Worm (Caenorhabditis elegans) whole organism, mixed stage, embryonic: ENCODE data around the gene fdgt-1.

Source experiments
- M03D4.4 ChIP-seq: sonication (generic microtip); optimal IDR thresholded peaks from 2 replicates; lab custom pipeline; 2017; ENCODE audit warnings: mild to moderate bottlenecking, missing genetic modification characterization, missing compliant biosample characterization
- bed-3 ChIP-seq: fragments of 200-800 bp; sonication (Bioruptor generic); optimal IDR thresholded peaks from 3 replicates; lab custom pipeline; 2018; ENCODE audit warnings: mild to moderate bottlenecking, missing genetic modification characterization, moderate library complexity, missing compliant biosample characterization
- blmp-1 ChIP-seq: fragments of 150-350 bp; optimal IDR thresholded peaks from 2 replicates; lab custom pipeline; 2014; ENCODE audit warnings: missing biosample characterization, missing genetic modification characterization
- ceh-39 ChIP-seq: fragments of 150-350 bp; optimal IDR thresholded peaks from 2 replicates; lab custom pipeline; 2014; ENCODE audit warnings: missing biosample characterization, missing genetic modification characterization
- ceh-43 ChIP-seq: fragments of 200-800 bp; sonication (Bioruptor generic); optimal IDR thresholded peaks from 2 replicates; lab custom pipeline; 2018; ENCODE audit warnings: mild to moderate bottlenecking, missing genetic modification characterization, moderate library complexity, missing compliant biosample characterization
- ceh-83 ChIP-seq: fragments of 200-800 bp; sonication (Bioruptor generic); optimal IDR thresholded peaks from 2 replicates; lab custom pipeline; 2018; ENCODE audit warnings: mild to moderate bottlenecking, missing genetic modification characterization, missing compliant biosample characterization
- ces-1 ChIP-seq: fragments of 150-350 bp; optimal IDR thresholded peaks from 2 replicates; lab custom pipeline; 2014; ENCODE audit warnings: missing biosample characterization, missing genetic modification reagents, missing genetic modification characterization
- drap-1 ChIP-seq: fragments of 200-800 bp; sonication (Bioruptor generic); optimal IDR thresholded peaks from 3 replicates; lab custom pipeline; 2018; ENCODE audit warnings: mild to moderate bottlenecking, missing genetic modification characterization, missing compliant biosample characterization
- elt-1 ChIP-seq: sonication (generic microtip); optimal IDR thresholded peaks from 2 replicates; lab custom pipeline; 2017; ENCODE audit warnings: missing genetic modification characterization, mild to moderate bottlenecking, missing compliant biosample characterization, antibody characterized with exemption, moderate library complexity, borderline replicate concordance; ENCODE audit not compliant: insufficient read depth
- elt-3 ChIP-seq: fragments of 150-350 bp; optimal IDR thresholded peaks from 2 replicates; lab custom pipeline; 2014; ENCODE audit warnings: missing biosample characterization, missing genetic modification characterization
- flh-1 ChIP-seq: fragments of 200-800 bp; sonication (Bioruptor generic); optimal IDR thresholded peaks from 2 replicates; lab custom pipeline; 2018; ENCODE audit warnings: mild to moderate bottlenecking, missing genetic modification characterization, moderate library complexity, missing compliant biosample characterization
- ham-2 ChIP-seq: fragments of 200-800 bp; sonication (Bioruptor generic); optimal IDR thresholded peaks from 2 replicates; lab custom pipeline; 2018; ENCODE audit warnings: mild to moderate bottlenecking, missing genetic modification characterization, missing compliant biosample characterization
- hlh-1 ChIP-seq: fragments of 150-350 bp; optimal IDR thresholded peaks from 2 replicates; lab custom pipeline; 2014; ENCODE audit warnings: missing biosample characterization, missing genetic modification reagents, missing genetic modification characterization
- lin-13 ChIP-seq: fragments of 150-350 bp; optimal IDR thresholded peaks from 2 replicates; lab custom pipeline; 2014; ENCODE audit warnings: missing biosample characterization, missing genetic modification characterization
- lin-32 ChIP-seq: fragments of 200-800 bp; sonication (Bioruptor generic); optimal IDR thresholded peaks from 2 replicates; lab custom pipeline; 2018; ENCODE audit warnings: mild to moderate bottlenecking, missing genetic modification characterization, missing compliant biosample characterization
- mab-5 ChIP-seq: fragments of 150-350 bp; optimal IDR thresholded peaks from 2 replicates; lab custom pipeline; 2014; ENCODE audit warnings: missing biosample characterization, missing genetic modification characterization
- mep-1 ChIP-seq: fragments of 150-350 bp; optimal IDR thresholded peaks from 2 replicates; lab custom pipeline; 2017; ENCODE audit warnings: missing biosample characterization, missing genetic modification reagents, missing genetic modification characterization, inconsistent platforms
- mls-2 ChIP-seq: sonication (generic microtip); optimal IDR thresholded peaks from 2 replicates; lab custom pipeline; 2016; ENCODE audit warnings: mild to moderate bottlenecking, missing genetic modification characterization, moderate library complexity, missing compliant biosample characterization
- nhr-12 ChIP-seq: fragments of 150-350 bp; optimal IDR thresholded peaks from 2 replicates; lab custom pipeline; 2014; ENCODE audit warnings: missing biosample characterization, missing genetic modification characterization
- nhr-2 ChIP-seq: fragments of 150-350 bp; optimal IDR thresholded peaks from 2 replicates; lab custom pipeline; 2014; ENCODE audit warnings: missing biosample characterization, missing genetic modification characterization
- nhr-237 ChIP-seq: fragments of 150-350 bp; optimal IDR thresholded peaks from 2 replicates; lab custom pipeline; 2014; ENCODE audit warnings: missing biosample characterization, missing genetic modification characterization
- nhr-28 ChIP-seq: fragments of 150-350 bp; optimal IDR thresholded peaks from 2 replicates; lab custom pipeline; 2014; ENCODE audit warnings: missing biosample characterization, missing genetic modification characterization
- nhr-76 ChIP-seq: sonication (generic microtip); optimal IDR thresholded peaks from 2 replicates; lab custom pipeline; 2017; ENCODE audit warnings: missing biosample characterization, missing genetic modification characterization
- pha-4 ChIP-seq: fragments of 150-350 bp; optimal IDR thresholded peaks from 2 replicates; lab custom pipeline; 2018; ENCODE audit warnings: missing biosample characterization, missing genetic modification reagents, missing genetic modification characterization
- snpc-4 ChIP-seq: fragments of 150-350 bp; optimal IDR thresholded peaks from 2 replicates; lab custom pipeline; 2014; ENCODE audit warnings: missing biosample characterization, missing genetic modification characterization
- sptf-1 ChIP-seq: sonication (generic microtip); optimal IDR thresholded peaks from 2 replicates; lab custom pipeline; 2017; ENCODE audit warnings: mild to moderate bottlenecking, missing genetic modification characterization, moderate library complexity, missing compliant biosample characterization
- tbx-8 ChIP-seq: fragments of 200-800 bp; sonication (Bioruptor generic); optimal IDR thresholded peaks from 2 replicates; lab custom pipeline; 2018; ENCODE audit warnings: mild to moderate bottlenecking, missing genetic modification characterization, moderate library complexity, missing compliant biosample characterization
- unc-120 ChIP-seq: sonication (generic microtip); optimal IDR thresholded peaks from 2 replicates; lab custom pipeline; 2017; ENCODE audit warnings: missing genetic modification characterization, missing compliant biosample characterization; ENCODE audit not compliant: poor library complexity, severe bottlenecking
- unc-39 ChIP-seq: fragments of 150-350 bp; optimal IDR thresholded peaks from 2 replicates; lab custom pipeline; 2014; ENCODE audit warnings: missing biosample characterization, missing genetic modification characterization
- unc-62 ChIP-seq: fragments of 150-350 bp; optimal IDR thresholded peaks from 2 replicates; lab custom pipeline; 2014; ENCODE audit warnings: missing biosample characterization, missing genetic modification reagents, missing genetic modification characterization
- zip-8 ChIP-seq: fragments of 150-350 bp; optimal IDR thresholded peaks from 2 replicates; lab custom pipeline; 2014; ENCODE audit warnings: missing biosample characterization, missing genetic modification characterization
- ztf-11 ChIP-seq: fragments of 150-350 bp; optimal IDR thresholded peaks from 2 replicates; lab custom pipeline; 2014; ENCODE audit warnings: missing biosample characterization, missing genetic modification characterization

The fdgt-1 gene

DNA sequence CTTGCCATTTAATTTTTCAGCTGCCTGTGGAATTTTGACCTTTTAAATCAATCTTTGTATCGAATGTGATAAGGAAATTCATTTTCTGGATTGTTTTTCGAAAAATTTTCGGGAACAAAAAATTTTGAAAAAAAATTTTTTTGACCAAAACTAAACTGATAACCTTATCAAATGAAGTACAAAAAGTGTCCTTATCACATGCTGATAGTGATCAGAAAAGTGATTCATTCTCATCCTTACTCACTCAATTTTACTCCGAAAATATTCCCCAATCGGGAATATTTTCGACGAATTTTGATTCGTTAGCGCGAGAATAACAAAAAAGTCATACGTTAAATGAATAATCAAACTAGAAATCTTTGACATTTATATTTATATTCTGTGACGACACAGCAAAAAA, 29.0 kb upstream of the fdgt-1 start:
- TF ChIP-seq ceh-39 (tag; lab: Kevin White, UChicago) (no peak), nhr-2 (no peak), drap-1 (GFP tag; lab: Kevin White, UChicago) (no peak), ztf-11 (tag; lab: Kevin White, UChicago) (no peak), blmp-1 (no peak), ceh-43 (GFP tag; lab: Kevin White, UChicago) (no peak), elt-3 (tag; lab: Kevin White, UChicago) (no peak), M03D4.4 (tag; lab: Kevin White, UChicago) (no peak), nhr-237 (tag; lab: Kevin White, UChicago) (no peak), unc-62 (GFP tag; lab: Kevin White, UChicago) (no peak), nhr-12 (no peak), unc-39 (no peak), bed-3 (GFP tag; lab: Kevin White, UChicago) (no peak), hlh-1 (tag; lab: Kevin White, UChicago) (no peak), nhr-28 (tag; lab: Kevin White, UChicago) (no peak), ces-1 (GFP tag; lab: Kevin White, UChicago) (no peak), lin-32 (GFP tag; lab: Kevin White, UChicago) (no peak), mls-2 (tag; lab: Kevin White, UChicago) (no peak), ham-2 (no peak)

DNA sequence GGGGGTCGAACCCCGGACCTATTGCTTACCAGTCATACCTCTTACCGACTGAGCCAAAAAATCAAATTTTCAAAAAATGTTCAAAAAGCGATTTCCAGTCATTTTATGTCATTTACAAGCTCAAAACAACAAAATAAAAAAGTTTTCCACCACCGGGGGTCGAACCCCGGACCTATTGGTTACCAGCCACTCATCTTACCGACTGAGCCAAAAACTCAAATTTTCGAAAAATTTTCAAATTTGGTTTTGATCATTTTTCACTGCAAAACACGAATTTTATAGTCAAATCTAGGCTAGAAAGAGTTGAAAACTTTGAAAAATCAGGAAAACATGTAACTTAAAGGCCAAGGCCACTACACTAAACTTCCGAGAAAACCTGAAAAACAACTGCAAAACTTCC, 28.4 kb upstream of the fdgt-1 start:
- no peak for TF ChIP-seq nhr-28 (tag; lab: Kevin White, UChicago)

- TF ChIP-seq unc-39 (no peak), mab-5 (tag; lab: Kevin White, UChicago) (no peak), drap-1 (GFP tag; lab: Kevin White, UChicago) (no peak), ceh-83 (GFP tag; lab: Kevin White, UChicago) (no peak), pha-4 (no peak), unc-120 (tag; lab: Kevin White, UChicago) (no peak), flh-1 (no peak), nhr-76 (tag; lab: Kevin White, UChicago) (no peak), zip-8 (tag; lab: Kevin White, UChicago) (no peak), nhr-2 (no peak), elt-1 (tag; lab: Kevin White, UChicago) (no peak), ceh-39 (tag; lab: Kevin White, UChicago) (no peak), hlh-1 (tag; lab: Kevin White, UChicago) (no peak), mep-1 (tag; lab: Kevin White, UChicago) (no peak), mls-2 (tag; lab: Kevin White, UChicago) (no peak), sptf-1 (tag; lab: Kevin White, UChicago) (no peak), unc-62 (GFP tag; lab: Kevin White, UChicago) (no peak)
- TF ChIP-seq, all 35 proteins: peak for 0
Observed at ce11 chrII:1477295-1477694, 27.1 kb upstream of the fdgt-1 start.

DNA sequence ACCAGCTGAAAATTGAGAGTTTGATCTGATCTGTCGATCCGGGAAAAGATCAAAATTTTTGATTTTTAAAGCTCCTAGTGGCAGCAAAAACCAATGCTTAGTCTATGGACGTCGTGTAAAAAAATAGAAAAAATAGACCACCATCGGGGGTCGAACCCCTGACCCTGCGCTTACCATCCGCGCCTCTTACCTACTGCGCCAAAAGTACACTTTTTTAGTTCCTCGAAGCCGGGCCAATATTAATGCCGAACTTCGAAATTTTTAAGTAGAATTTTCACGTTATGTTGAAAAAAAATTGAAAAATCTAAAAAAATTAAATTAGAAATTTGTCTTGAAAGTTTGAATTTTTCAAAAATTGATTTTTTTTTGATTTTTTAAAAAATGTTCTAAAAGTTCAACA, 26.4 kb upstream of the fdgt-1 start:
- TF ChIP-seq snpc-4 (tag; lab: Kevin White, UChicago) (no peak), nhr-76 (tag; lab: Kevin White, UChicago) (no peak), zip-8 (tag; lab: Kevin White, UChicago) (no peak), hlh-1 (tag; lab: Kevin White, UChicago) (no peak), mep-1 (tag; lab: Kevin White, UChicago) (no peak), flh-1 (no peak), tbx-8 (GFP tag; lab: Kevin White, UChicago) (no peak), lin-13 (no peak)

ce11 chrII:1478522-1478921, 25.8 kb upstream of the fdgt-1 start:
- TF ChIP-seq ham-2 = no peak
- TF ChIP-seq ces-1 (GFP tag; lab: Kevin White, UChicago) = no peak
- TF ChIP-seq elt-1 (tag; lab: Kevin White, UChicago) = no peak
